Worm (Caenorhabditis elegans) whole organism, midembryonic: Measurements from ENCODE around the gene Y62F5A.10.

Source experiments
- T22C8.4 ChIP-seq: fragments of 200-800 bp; sonication (Bioruptor generic); IDR thresholded peaks from 2 replicates; pipeline ENCODE4 v1.3.6; 2022; ENCODE audit warnings: missing genetic modification characterization, missing compliant biosample characterization
- cog-1 ChIP-seq: sonication (generic microtip); optimal IDR thresholded peaks from 2 replicates; lab custom pipeline; 2016; ENCODE audit warnings: missing genetic modification characterization, missing compliant biosample characterization
- flt-1 ChIP-seq: fragments of 200-800 bp; sonication (Bioruptor generic); IDR thresholded peaks from 2 replicates; pipeline ENCODE4 v1.3.6; 2022; ENCODE audit warnings: missing genetic modification characterization, missing compliant biosample characterization
- klf-2 ChIP-seq: fragments of 200-800 bp; sonication (Bioruptor generic); conservative IDR thresholded peaks from 2 replicates; pipeline ENCODE4 v1.3.6; 2022; ENCODE audit warnings: missing genetic modification reagents, missing genetic modification characterization, missing compliant biosample characterization
- med-1 ChIP-seq: sonication (generic microtip); optimal IDR thresholded peaks from 2 replicates; lab custom pipeline; 2017; ENCODE audit warnings: missing genetic modification characterization, mild to moderate bottlenecking, missing compliant biosample characterization, antibody characterized with exemption, missing genetic modification reagents; ENCODE audit not compliant: insufficient read depth
- ref-1 ChIP-seq: fragments of 200-800 bp; sonication (Bioruptor generic); conservative IDR thresholded peaks from 2 replicates; pipeline ENCODE4 v1.3.6; 2022; ENCODE audit warnings: missing genetic modification reagents, missing genetic modification characterization, missing compliant biosample characterization
- tab-1 ChIP-seq: fragments of 200-800 bp; sonication (Bioruptor generic); IDR thresholded peaks from 2 replicates; pipeline ENCODE4 v1.3.6; 2022; ENCODE audit warnings: missing genetic modification characterization, missing compliant biosample characterization
- ztf-23 ChIP-seq: fragments of 200-800 bp; sonication (Bioruptor generic); IDR thresholded peaks from 2 replicates; pipeline ENCODE4 v1.3.6; 2022; ENCODE audit warnings: missing genetic modification reagents, missing genetic modification characterization, missing compliant biosample characterization
- ztf-29 ChIP-seq: fragments of 200-800 bp; sonication (Bioruptor generic); IDR thresholded peaks from 2 replicates; pipeline ENCODE4 v1.3.6; 2022; ENCODE audit warnings: missing genetic modification reagents, missing genetic modification characterization, missing compliant biosample characterization

ce11 chrII:11537606-11538016, 16.2 kb downstream of the Y62F5A.10 start:
- no peak for TF ChIP-seq ztf-29
- TF ChIP-seq flt-1, result peak; percentile 76
- TF ChIP-seq cog-1 (tag; lab: Kevin White, UChicago), result no peak
- TF ChIP-seq ztf-23 (GFP tag; lab: Robert Waterston, UW), result no peak
- TF ChIP-seq T22C8.4 (GFP tag; lab: Robert Waterston, UW), result peak; percentile 45; the same call in 1 of the 2 replicates
- no peak for TF ChIP-seq ref-1
- no peak for TF ChIP-seq med-1 (GFP tag; lab: Kevin White, UChicago)
- TF ChIP-seq tab-1 (GFP tag; lab: Robert Waterston, UW), result no peak; the same call in 1 of the 2 replicates
- no peak for TF ChIP-seq klf-2 (GFP tag; lab: Robert Waterston, UW)
